Worm (Caenorhabditis elegans): ENCODE measurements around the gene sri-66.

The sri-66 gene

DNA sequence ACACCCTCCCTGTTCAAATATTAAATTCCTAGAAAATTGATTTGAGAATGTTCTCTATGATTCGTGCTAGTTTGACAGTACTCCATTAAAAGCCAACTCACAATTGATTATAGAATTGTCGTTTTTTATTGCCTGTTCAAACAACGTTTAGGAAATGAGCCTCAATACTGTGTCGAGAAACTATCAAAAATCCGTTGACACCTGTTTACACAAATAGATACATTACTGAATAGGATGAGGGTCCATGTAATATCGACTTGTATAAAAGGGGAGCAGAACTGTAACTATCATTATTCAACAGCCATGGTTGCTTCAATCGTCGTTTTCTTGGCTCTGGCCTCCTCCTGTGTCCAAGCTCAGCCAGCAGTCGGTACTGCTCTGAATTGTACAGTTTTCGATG, 40.7 kb downstream of the sri-66 start, which contains the start of gene ZK218.5:
TSS of gene ZK218.5 (plus strand) at position 301 of the 400 bp plus-strand sequence.
- TF ChIP-seq elt-1 (tag; optimal IDR thresholded peaks at IDR 0.05; ENCODE audit: borderline replicate concordance, insufficient read depth): no peak
- TF ChIP-seq lin-32 (GFP tag; optimal IDR thresholded peaks at IDR 0.05): no peak
- no peak for TF ChIP-seq nhr-76 (tag; optimal IDR thresholded peaks at IDR 0.05)
- TF ChIP-seq mep-1 (tag; optimal IDR thresholded peaks at IDR 0.05): no peak
- no peak for TF ChIP-seq sem-2 (GFP tag; optimal IDR thresholded peaks at IDR 0.05)
- no peak for TF ChIP-seq flh-1 (GFP tag; optimal IDR thresholded peaks at IDR 0.05)
- no peak for TF ChIP-seq ceh-83 (GFP tag; optimal IDR thresholded peaks at IDR 0.05)
- no peak for TF ChIP-seq ham-2 (GFP tag; optimal IDR thresholded peaks at IDR 0.05)
- TF ChIP-seq M03D4.4 (tag; optimal IDR thresholded peaks at IDR 0.05): no peak
- no peak for TF ChIP-seq mls-2 (tag; optimal IDR thresholded peaks at IDR 0.05)
- TF ChIP-seq nhr-237 (tag; optimal IDR thresholded peaks at IDR 0.05): no peak
- no peak for TF ChIP-seq ztf-11 (tag; optimal IDR thresholded peaks at IDR 0.05)
- TF ChIP-seq elt-3 (tag; optimal IDR thresholded peaks at IDR 0.05): no peak
- no peak for TF ChIP-seq blmp-1 (tag; optimal IDR thresholded peaks at IDR 0.05)
- TF ChIP-seq bed-3 (GFP tag; optimal IDR thresholded peaks at IDR 0.05): no peak
- TF ChIP-seq unc-39 (tag; optimal IDR thresholded peaks at IDR 0.05): no peak
- no peak for TF ChIP-seq snpc-4 (tag; optimal IDR thresholded peaks at IDR 0.05)
- no peak for TF ChIP-seq nhr-28 (tag; optimal IDR thresholded peaks at IDR 0.05)

DNA sequence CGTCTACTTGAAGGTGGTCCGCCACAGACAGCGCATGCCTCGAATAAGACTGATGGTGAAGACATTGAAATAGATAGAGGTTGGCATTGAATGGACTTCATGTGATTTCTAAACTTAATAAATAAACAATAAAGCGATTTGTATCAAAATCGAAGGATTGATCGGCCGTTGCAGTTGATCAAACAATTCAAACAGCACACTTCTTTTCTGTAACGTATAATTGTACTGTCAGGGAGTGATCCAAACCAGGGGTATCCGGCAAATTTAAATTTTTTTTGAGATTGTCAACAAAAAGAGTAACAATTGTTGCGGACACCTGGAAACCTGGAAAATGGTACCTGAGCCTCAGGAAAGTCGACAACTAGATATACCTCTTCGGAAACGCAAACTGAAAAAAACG, 44.4 kb downstream of the sri-66 start, which contains the start of gene nhr-248:
TSS of gene nhr-248 (minus strand) at position 101 of the 400 bp plus-strand sequence.
- TF ChIP-seq unc-120 (tag; optimal IDR thresholded peaks at IDR 0.05; ENCODE audit: poor library complexity, severe bottlenecking) (no peak), ztf-11 (tag; optimal IDR thresholded peaks at IDR 0.05) (no peak), bed-3 (GFP tag; optimal IDR thresholded peaks at IDR 0.05) (no peak), mab-5 (tag; optimal IDR thresholded peaks at IDR 0.05) (no peak), ces-1 (GFP tag; optimal IDR thresholded peaks at IDR 0.05) (no peak), nhr-2 (tag; optimal IDR thresholded peaks at IDR 0.05) (no peak), elt-3 (tag; optimal IDR thresholded peaks at IDR 0.05) (no peak), ceh-43 (GFP tag; optimal IDR thresholded peaks at IDR 0.05) (no peak), ceh-83 (GFP tag; optimal IDR thresholded peaks at IDR 0.05) (no peak), lin-32 (GFP tag; optimal IDR thresholded peaks at IDR 0.05) (no peak), blmp-1 (tag; optimal IDR thresholded peaks at IDR 0.05) (no peak), snpc-4 (tag; optimal IDR thresholded peaks at IDR 0.05) (no peak), mep-1 (tag; optimal IDR thresholded peaks at IDR 0.05) (no peak), lin-13 (tag; optimal IDR thresholded peaks at IDR 0.05) (no peak), flh-1 (GFP tag; optimal IDR thresholded peaks at IDR 0.05) (no peak), pha-4 (tag; optimal IDR thresholded peaks at IDR 0.05) (no peak), elt-1 (tag; optimal IDR thresholded peaks at IDR 0.05; ENCODE audit: borderline replicate concordance, insufficient read depth) (no peak), unc-62 (GFP tag; optimal IDR thresholded peaks at IDR 0.05) (no peak), M03D4.4 (tag; optimal IDR thresholded peaks at IDR 0.05) (no peak), unc-39 (tag; optimal IDR thresholded peaks at IDR 0.05) (no peak)

DNA sequence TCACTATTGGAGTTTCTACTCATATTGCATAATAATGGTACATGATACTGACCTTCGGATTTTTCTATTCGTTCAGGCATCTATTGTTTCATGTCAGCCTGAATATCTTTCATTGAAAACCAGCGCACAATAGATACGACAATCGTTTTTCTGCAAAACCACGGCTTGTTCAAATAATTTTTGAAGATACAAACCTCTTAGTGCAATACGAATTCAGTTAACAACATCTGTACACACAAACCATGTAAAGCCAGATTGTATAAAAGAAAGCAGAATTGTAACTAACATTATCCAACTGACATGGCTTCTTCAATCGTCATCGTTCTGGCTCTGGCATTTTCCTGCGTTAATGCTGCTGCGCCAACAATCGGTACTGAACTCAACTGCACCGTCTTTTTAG, 45.4 kb downstream of the sri-66 start, which contains the start of gene ZK218.7:
TSS of gene ZK218.7 (plus strand) at position 301 of the 400 bp plus-strand sequence.
- no peak for TF ChIP-seq unc-120 (tag; optimal IDR thresholded peaks at IDR 0.05; ENCODE audit: poor library complexity, severe bottlenecking)
- TF ChIP-seq drap-1 (GFP tag; optimal IDR thresholded peaks at IDR 0.05): no peak
- TF ChIP-seq M03D4.4 (tag; optimal IDR thresholded peaks at IDR 0.05): no peak
- TF ChIP-seq mab-5 (tag; optimal IDR thresholded peaks at IDR 0.05): no peak
- TF ChIP-seq nhr-76 (tag; optimal IDR thresholded peaks at IDR 0.05): no peak

DNA sequence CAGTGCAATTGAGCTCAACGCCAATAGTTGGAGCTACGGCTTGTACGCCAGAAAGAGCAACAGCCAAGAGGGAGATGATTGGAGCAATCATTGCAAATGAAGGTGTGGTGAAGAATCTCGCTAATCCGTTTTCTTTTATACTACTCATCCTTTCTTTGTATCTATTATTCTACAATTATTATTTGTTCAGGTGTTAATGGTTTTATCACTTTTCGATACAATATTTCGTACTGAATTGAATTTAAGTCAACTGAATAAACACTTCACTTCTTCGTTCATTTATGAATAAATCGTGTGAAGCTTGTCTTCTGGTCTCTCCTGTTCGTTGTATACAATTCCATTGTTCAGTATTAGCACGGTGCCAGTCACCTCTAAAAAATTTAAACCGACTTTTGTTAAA, 48.2 kb downstream of the sri-66 start, which contains the start of gene ZK218.11:
TSS of gene ZK218.11 (minus strand) at position 101 of the 400 bp plus-strand sequence.
- TF ChIP-seq lsy-2 (tag; optimal IDR thresholded peaks at IDR 0.05): no peak
- TF ChIP-seq ceh-43 (GFP tag; optimal IDR thresholded peaks at IDR 0.05): no peak
- TF ChIP-seq ceh-83 (GFP tag; optimal IDR thresholded peaks at IDR 0.05): no peak
- no peak for TF ChIP-seq tbx-8 (GFP tag; optimal IDR thresholded peaks at IDR 0.05)
- TF ChIP-seq ham-2 (GFP tag; optimal IDR thresholded peaks at IDR 0.05): no peak
- no peak for TF ChIP-seq nhr-76 (tag; optimal IDR thresholded peaks at IDR 0.05)
- no peak for TF ChIP-seq flh-1 (GFP tag; optimal IDR thresholded peaks at IDR 0.05)
- TF ChIP-seq blmp-1 (tag; optimal IDR thresholded peaks at IDR 0.05): no peak
- TF ChIP-seq sem-2 (GFP tag; optimal IDR thresholded peaks at IDR 0.05): no peak
- TF ChIP-seq M03D4.4 (tag; optimal IDR thresholded peaks at IDR 0.05): no peak
